Fruit fly (Drosophila melanogaster): Measurements from ENCODE around the gene CG1812.

Gene CG1812

DNA sequence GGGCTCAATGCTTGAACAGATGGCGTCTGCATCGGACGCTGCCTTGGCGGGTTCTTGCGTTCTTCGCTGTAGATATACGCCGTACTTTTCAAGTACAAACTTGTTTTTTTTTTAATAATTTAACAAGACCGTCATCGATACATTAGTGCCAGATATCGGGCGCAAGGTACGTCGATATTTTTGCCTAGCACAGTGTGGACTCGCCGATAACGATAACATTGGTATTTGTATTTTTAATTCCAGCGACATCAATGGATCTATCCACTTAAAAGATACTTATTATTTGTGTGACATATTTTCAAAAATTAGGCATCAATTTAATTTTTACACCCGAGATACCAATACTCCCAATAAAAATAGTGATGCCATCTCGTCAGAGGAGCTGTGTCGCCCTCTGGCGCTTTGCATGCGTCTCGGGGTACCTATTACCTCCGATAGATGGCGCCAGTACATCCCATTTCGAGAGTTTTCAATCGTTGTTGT lies 13.5 kb downstream of the CG1812 start, which contains the start of gene Tak1 (continued):
- no peak for TF ChIP-seq Xrp1 (GFP tag; IDR thresholded peaks at IDR 0.05)
- TF ChIP-seq CG4404 (GFP tag; IDR thresholded peaks at IDR 0.05), result no peak
- TF ChIP-seq yki (optimal IDR thresholded peaks at IDR 0.05), result no peak
- TF ChIP-seq hbn (GFP tag; IDR thresholded peaks at IDR 0.05; ENCODE audit: partially characterized antibody), result peak; percentile 60
- TF ChIP-seq CG17328 (GFP tag; IDR thresholded peaks at IDR 0.05), result 0 out of 2 replicates have a peak, but pooled peaks have one; percentile 29
- peak; percentile 42 for TF ChIP-seq dmrt99B (tag; optimal IDR thresholded peaks at IDR 0.05)
- peak; percentile 51; the same call in 1 of the 2 replicates for TF ChIP-seq onecut (GFP tag; IDR thresholded peaks at IDR 0.05)
- peak; percentile 41; the same call in 2 of the 3 replicates for TF ChIP-seq CG17361 (GFP tag; IDR thresholded peaks at IDR 0.05)
- TF ChIP-seq CG30431 (GFP tag; optimal IDR thresholded peaks at IDR 0.05), result peak; percentile 49
- no peak for TF ChIP-seq sim (GFP tag; IDR thresholded peaks at IDR 0.05)
- TF ChIP-seq seq (GFP tag; IDR thresholded peaks at IDR 0.05), result no peak
- peak; percentile 71 for TF ChIP-seq Ets97D (GFP tag; optimal IDR thresholded peaks at IDR 0.05)
- no peak for TF ChIP-seq ATbp (GFP tag; optimal IDR thresholded peaks at IDR 0.05)
- peak; percentile 45 for TF ChIP-seq MTF-1 (GFP tag; optimal IDR thresholded peaks at IDR 0.05; ENCODE audit: borderline replicate concordance)
- no peak for TF ChIP-seq crp (GFP tag; optimal IDR thresholded peaks at IDR 0.05)
- TF ChIP-seq E2f1 (GFP tag; IDR thresholded peaks at IDR 0.05), result peak; percentile 58
- no peak for TF ChIP-seq sens-2 (GFP tag; IDR thresholded peaks at IDR 0.05)
- TF ChIP-seq CG9817 (tag; optimal IDR thresholded peaks at IDR 0.05), result peak; percentile 68
- no peak for TF ChIP-seq chm (GFP tag; IDR thresholded peaks at IDR 0.05)
- peak; percentile 77 for TF ChIP-seq Xbp1 (GFP tag; optimal IDR thresholded peaks at IDR 0.05)
- TF ChIP-seq oc (tag; optimal IDR thresholded peaks at IDR 0.05), result no peak
- TF ChIP-seq CG6791 (GFP tag; IDR thresholded peaks at IDR 0.05; ENCODE audit: partially characterized antibody), result peak; percentile 76
- TF ChIP-seq corto (GFP tag; optimal IDR thresholded peaks at IDR 0.05), result no peak
- TF ChIP-seq PHDP (tag; optimal IDR thresholded peaks at IDR 0.05), result peak; percentile 43
- peak; percentile 70 for TF ChIP-seq az2 (GFP tag; optimal IDR thresholded peaks at IDR 0.05)
- TF ChIP-seq Hr39 (optimal IDR thresholded peaks at IDR 0.05), result no peak
- TF ChIP-seq CG6813 (GFP tag; optimal IDR thresholded peaks at IDR 0.05), result no peak
- TF ChIP-seq CG8924 (tag; optimal IDR thresholded peaks at IDR 0.05), result peak; percentile 16
- TF ChIP-seq nmo (GFP tag; optimal IDR thresholded peaks at IDR 0.05), result peak; percentile 48
- peak; percentile 60 for TF ChIP-seq CG17829 (tag; optimal IDR thresholded peaks at IDR 0.05)
- TF ChIP-seq CG31388 (GFP tag; optimal IDR thresholded peaks at IDR 0.05), result no peak
- TF ChIP-seq CG7987 (GFP tag; optimal IDR thresholded peaks at IDR 0.05), result peak; percentile 47
- peak; percentile 26 for TF ChIP-seq tx (GFP tag; optimal IDR thresholded peaks at IDR 0.05)
- TF ChIP-seq CG5245 (GFP tag; optimal IDR thresholded peaks at IDR 0.05), result peak; percentile 61
- TF ChIP-seq CG34376 (GFP tag; optimal IDR thresholded peaks at IDR 0.05), result peak; percentile 48
- TF ChIP-seq fu2 (GFP tag; optimal IDR thresholded peaks at IDR 0.05), result peak; percentile 2
- TF ChIP-seq Chrac-16 (GFP tag; optimal IDR thresholded peaks at IDR 0.05), result peak; percentile 65
- TF ChIP-seq CG12659 (GFP tag; optimal IDR thresholded peaks at IDR 0.05), result peak; percentile 74
- TF ChIP-seq CG17568 (GFP tag; optimal IDR thresholded peaks at IDR 0.05), result no peak
- TF ChIP-seq CG11695 (GFP tag; IDR thresholded peaks at IDR 0.05), result no peak
- no peak for TF ChIP-seq zf30C (GFP tag; optimal IDR thresholded peaks at IDR 0.05)
- TF ChIP-seq grn (GFP tag; optimal IDR thresholded peaks at IDR 0.05), result no peak
- no peak for TF ChIP-seq pfk (GFP tag; optimal IDR thresholded peaks at IDR 0.05)
- no peak for TF ChIP-seq CG2202 (tag; optimal IDR thresholded peaks at IDR 0.05)
- TF ChIP-seq ftz-f1 (GFP tag; optimal IDR thresholded peaks at IDR 0.05), result peak; percentile 21
- no peak for TF ChIP-seq CG13123 (GFP tag; optimal IDR thresholded peaks at IDR 0.05)
- peak; percentile 40 for TF ChIP-seq dmrt11E (tag; optimal IDR thresholded peaks at IDR 0.05)
- no peak for TF ChIP-seq CG18476 (GFP tag; optimal IDR thresholded peaks at IDR 0.05)
- peak; percentile 38 for TF ChIP-seq Dp (GFP tag; optimal IDR thresholded peaks at IDR 0.05)
- no peak for TF ChIP-seq Fer3 (tag; optimal IDR thresholded peaks at IDR 0.05)
- TF ChIP-seq Poxn (GFP tag; IDR thresholded peaks at IDR 0.05), result no peak
